Fruit fly (Drosophila melanogaster) whole organism, pupa: ENCODE data around the gene CG14043.

ENCODE experiments used
- CG10348 ChIP-seq: fragments of 200-800 bp; sonication (Bioruptor generic); IDR thresholded peaks from 2 replicates; pipeline ENCODE4 v1.3.6; 2022; ENCODE audit warnings: missing biosample characterization, missing genetic modification characterization
- CG12605 ChIP-seq: fragments of 200-800 bp; sonication (Bioruptor generic); IDR thresholded peaks from 2 replicates; pipeline ENCODE4 v1.3.6; 2022; ENCODE audit warnings: missing biosample characterization, missing genetic modification characterization
- CG13204 ChIP-seq: fragments of 200-800 bp; sonication (Bioruptor generic); optimal IDR thresholded peaks from 2 replicates; lab custom pipeline; 2018; ENCODE audit warnings: missing biosample characterization, mild to moderate bottlenecking, missing genetic modification characterization, moderate library complexity
- CG14655 ChIP-seq: fragments of 200-800 bp; sonication (Bioruptor generic); optimal IDR thresholded peaks from 3 replicates; lab custom pipeline; 2017; ENCODE audit warnings: mild to moderate bottlenecking, missing biosample characterization, missing genetic modification reagents, missing genetic modification characterization
- CG15710 ChIP-seq: fragments of 200-800 bp; sonication (Bioruptor generic); optimal IDR thresholded peaks from 2 replicates; lab custom pipeline; 2018; ENCODE audit warnings: missing biosample characterization, mild to moderate bottlenecking, missing genetic modification characterization, moderate library complexity
- CG17806 ChIP-seq: fragments of 200-800 bp; sonication (Bioruptor generic); optimal IDR thresholded peaks from 2 replicates; lab custom pipeline; 2018; ENCODE audit warnings: missing biosample characterization, mild to moderate bottlenecking, missing genetic modification characterization, moderate library complexity
- CG32121 ChIP-seq: fragments of 200-800 bp; sonication (Bioruptor generic); IDR thresholded peaks from 2 replicates; pipeline ENCODE4 v1.3.6; 2022; ENCODE audit warnings: missing biosample characterization, missing genetic modification characterization
- CG34367 ChIP-seq: fragments of 200-800 bp; sonication (Bioruptor generic); optimal IDR thresholded peaks from 2 replicates; lab custom pipeline; 2018; ENCODE audit warnings: missing biosample characterization, mild to moderate bottlenecking, missing genetic modification characterization
- CG4496 ChIP-seq: fragments of 200-800 bp; sonication (Bioruptor generic); IDR thresholded peaks from 3 replicates; pipeline ENCODE4 v1.3.6; 2022; ENCODE audit warnings: missing biosample characterization, missing genetic modification characterization
- CG8159 ChIP-seq: fragments of 200-800 bp; sonication (Bioruptor generic); optimal IDR thresholded peaks from 3 replicates; lab custom pipeline; 2018; ENCODE audit warnings: missing biosample characterization, mild to moderate bottlenecking, missing genetic modification characterization, moderate library complexity
- CG8301 ChIP-seq: fragments of 200-800 bp; sonication (Bioruptor generic); optimal IDR thresholded peaks from 2 replicates; lab custom pipeline; 2018; ENCODE audit warnings: missing biosample characterization, mild to moderate bottlenecking, missing genetic modification characterization
- CG9948 ChIP-seq: fragments of 200-800 bp; sonication (Bioruptor generic); optimal IDR thresholded peaks from 2 replicates; lab custom pipeline; 2018; ENCODE audit warnings: missing biosample characterization, mild to moderate bottlenecking, missing genetic modification characterization, moderate library complexity
- D1 ChIP-seq: fragments of 200-800 bp; sonication (Bioruptor generic); optimal IDR thresholded peaks from 2 replicates; lab custom pipeline; 2018; ENCODE audit warnings: missing biosample characterization, mild to moderate bottlenecking, missing genetic modification characterization, moderate library complexity
- EcR ChIP-seq: fragments of 200-800 bp; sonication (Bioruptor generic); optimal IDR thresholded peaks from 3 replicates; lab custom pipeline; 2019; ENCODE audit warnings: missing biosample characterization, missing genetic modification characterization, mild to moderate bottlenecking, moderate library complexity, missing genetic modification reagents
- Ets98B ChIP-seq: fragments of 200-800 bp; sonication (Bioruptor generic); IDR thresholded peaks from 2 replicates; pipeline ENCODE4 v1.3.6; 2022; ENCODE audit warnings: missing biosample characterization, missing genetic modification characterization
- Pif1A ChIP-seq: fragments of 200-800 bp; sonication (Bioruptor generic); optimal IDR thresholded peaks from 3 replicates; lab custom pipeline; 2016; ENCODE audit warnings: missing biosample characterization, missing genetic modification characterization
- Pif1B ChIP-seq: fragments of 200-800 bp; sonication (Bioruptor generic); optimal IDR thresholded peaks from 3 replicates; lab custom pipeline; 2016; ENCODE audit warnings: missing biosample characterization, missing genetic modification characterization
- Snoo ChIP-seq: fragments of 200-800 bp; sonication (Bioruptor generic); optimal IDR thresholded peaks from 3 replicates; lab custom pipeline; 2017; ENCODE audit warnings: missing biosample characterization, mild to moderate bottlenecking, missing genetic modification characterization, inconsistent platforms
- fd96Ca ChIP-seq: fragments of 200-800 bp; sonication (Bioruptor generic); IDR thresholded peaks from 3 replicates; pipeline ENCODE4 v1.3.6; 2022; ENCODE audit warnings: missing biosample characterization, missing genetic modification characterization
- gl ChIP-seq: fragments of 200-800 bp; sonication (Bioruptor generic); optimal IDR thresholded peaks from 2 replicates; lab custom pipeline; 2018; ENCODE audit warnings: missing biosample characterization, mild to moderate bottlenecking, missing genetic modification characterization
- rn ChIP-seq: fragments of 200-800 bp; sonication (Bioruptor generic); IDR thresholded peaks from 2 replicates; pipeline ENCODE4 v1.3.6; 2022; ENCODE audit warnings: missing biosample characterization, missing genetic modification characterization

Gene CG14043

DNA sequence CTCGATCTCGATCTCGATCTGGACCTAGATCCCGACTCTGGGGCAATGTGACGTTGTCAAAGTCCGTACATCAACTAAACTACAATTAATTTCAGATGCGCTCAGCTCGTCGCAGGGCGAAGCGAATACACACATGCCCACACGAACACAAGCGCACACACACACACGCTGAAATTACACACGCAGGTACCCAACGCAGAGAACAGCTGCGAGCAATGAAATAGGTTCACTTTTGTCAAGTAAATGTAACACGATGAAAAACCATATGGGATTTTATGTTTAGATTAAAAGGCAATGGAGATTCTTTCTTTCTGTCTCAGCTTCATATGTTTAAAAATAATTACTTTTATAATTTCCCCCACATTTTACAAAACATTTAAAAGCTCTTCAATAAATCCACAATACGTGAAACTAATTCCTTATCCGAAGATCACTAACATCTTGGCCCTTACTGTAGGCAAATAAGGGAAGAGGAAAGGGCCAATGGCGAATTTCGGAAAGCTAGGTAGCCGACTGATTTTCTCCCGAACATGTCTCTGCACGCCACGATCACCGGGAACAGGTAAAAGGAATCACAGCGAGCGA lies 28.9 kb downstream of the CG14043 start:
- TF ChIP-seq EcR (peak; percentile 47), CG9948 (tag; lab: Kevin White, UChicago) (peak; percentile 87), Ets98B (peak; percentile 66), CG15710 (peak; percentile 93), CG13204 (GFP tag; lab: Kevin White, UChicago) (peak; percentile 83), CG4496 (GFP tag; lab: Robert Waterston, UW) (peak; percentile 63), D1 (peak; percentile 85), Snoo (tag; lab: Kevin White, UChicago) (peak; percentile 73), CG8159 (peak; percentile 91), CG14655 (GFP tag; lab: Kevin White, UChicago) (peak; percentile 84), CG8301 (tag; lab: Kevin White, UChicago) (peak; percentile 70), fd96Ca (peak; percentile 69), Pif1B (GFP tag; lab: Kevin White, UChicago) (peak; percentile 85), CG10348 (no peak), rn (GFP tag; lab: Robert Waterston, UW) (0 out of 2 replicates have a peak, but pooled peaks have one; percentile 7), CG32121 (GFP tag; lab: Robert Waterston, UW) (peak; percentile 32), CG17806 (tag; lab: Kevin White, UChicago) (peak; percentile 83), Pif1A (GFP tag; lab: Kevin White, UChicago) (peak; percentile 87), CG34367 (tag; lab: Kevin White, UChicago) (peak; percentile 85), gl (tag; lab: Kevin White, UChicago) (peak; percentile 66), CG12605 (peak; percentile 59; the same call in 1 of the 2 replicates)

DNA sequence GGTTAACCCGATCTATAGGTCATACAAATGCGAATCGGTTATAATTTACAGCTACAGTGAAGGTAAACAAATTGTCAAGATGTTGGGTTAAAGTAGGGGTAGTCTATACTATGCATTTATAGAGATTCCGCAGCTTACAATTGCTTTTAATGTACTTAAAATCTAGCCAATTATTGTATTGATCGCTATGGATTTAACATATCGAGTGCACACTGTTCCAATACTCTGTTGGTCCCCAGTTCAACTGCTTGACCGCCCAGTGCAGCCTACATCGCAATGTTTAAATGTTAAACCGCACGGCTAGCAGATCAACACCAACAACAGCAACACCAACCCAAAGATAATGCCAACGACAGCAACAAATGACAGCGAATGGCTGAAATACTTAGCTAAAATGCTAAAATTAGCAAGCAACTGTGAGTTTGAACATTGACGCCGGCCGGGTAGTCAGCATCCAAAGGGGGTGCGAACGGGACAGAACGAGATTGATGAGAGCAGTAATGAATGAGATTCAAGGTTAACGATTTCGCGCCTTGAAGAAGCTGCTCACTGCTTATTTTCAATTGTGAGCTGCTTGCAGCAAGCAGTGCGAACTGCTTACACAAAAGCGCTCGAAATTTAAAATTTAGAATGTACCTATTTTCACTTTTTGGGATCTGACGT lies 29.5 kb downstream of the CG14043 start:
- TF ChIP-seq Snoo (tag; lab: Kevin White, UChicago) (no peak), CG32121 (GFP tag; lab: Robert Waterston, UW) (peak; percentile 33; the same call in 1 of the 2 replicates), CG34367 (tag; lab: Kevin White, UChicago) (no peak), D1 (no peak), Ets98B (peak; percentile 59), CG4496 (GFP tag; lab: Robert Waterston, UW) (peak; percentile 70), CG8159 (no peak), Pif1A (GFP tag; lab: Kevin White, UChicago) (no peak), CG17806 (tag; lab: Kevin White, UChicago) (no peak), fd96Ca (peak; percentile 60; the same call in 2 of the 3 replicates), CG10348 (peak; percentile 42), CG15710 (no peak), rn (GFP tag; lab: Robert Waterston, UW) (peak; percentile 41; the same call in 1 of the 2 replicates), CG9948 (tag; lab: Kevin White, UChicago) (no peak), EcR (no peak), CG14655 (GFP tag; lab: Kevin White, UChicago) (no peak), Pif1B (GFP tag; lab: Kevin White, UChicago) (no peak), gl (tag; lab: Kevin White, UChicago) (no peak), CG8301 (tag; lab: Kevin White, UChicago) (no peak)

- TF ChIP-seq Pif1A (GFP tag; lab: Kevin White, UChicago) = no peak
- TF ChIP-seq gl (tag; lab: Kevin White, UChicago) = no peak
- no peak for TF ChIP-seq Ets98B
- no peak for TF ChIP-seq CG9948 (tag; lab: Kevin White, UChicago)
- TF ChIP-seq CG17806 (tag; lab: Kevin White, UChicago) = no peak
- TF ChIP-seq CG8159 = no peak
- no peak for TF ChIP-seq CG34367 (tag; lab: Kevin White, UChicago)
- TF ChIP-seq CG14655 (GFP tag; lab: Kevin White, UChicago) = no peak
- TF ChIP-seq fd96Ca = no peak
Observed at dm6 chr2L:5001582-5001929, 30.1 kb downstream of the CG14043 start.

DNA sequence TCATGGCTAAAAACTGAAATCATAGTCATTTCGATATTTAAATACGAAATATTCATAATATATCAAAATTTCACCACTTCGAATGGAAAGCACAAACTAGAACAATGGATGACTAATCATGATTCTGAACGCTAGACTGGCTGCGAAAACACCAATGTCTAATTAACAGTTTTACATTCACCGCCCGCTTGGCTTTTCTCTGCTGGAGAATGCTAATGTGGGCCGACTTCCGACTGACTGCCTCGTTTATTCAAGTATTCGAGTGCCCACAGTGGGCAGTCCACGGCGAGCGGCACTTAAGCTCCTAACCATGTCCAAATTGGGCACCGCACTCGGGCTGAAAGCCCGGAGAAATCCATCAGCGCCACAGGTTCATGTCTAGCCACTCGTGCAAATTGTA lies 30.5 kb downstream of the CG14043 start:
- TF ChIP-seq fd96Ca (no peak), CG9948 (tag; lab: Kevin White, UChicago) (no peak), Pif1B (GFP tag; lab: Kevin White, UChicago) (no peak), gl (tag; lab: Kevin White, UChicago) (no peak), CG10348 (no peak), D1 (no peak), CG4496 (GFP tag; lab: Robert Waterston, UW) (no peak)

dm6 chr2L:5002711-5003402 lies 31.4 kb downstream of the CG14043 start:
- TF ChIP-seq fd96Ca (peak; percentile 57; the same call in 1 of the 3 replicates), CG12605 (peak; percentile 60; the same call in 1 of the 2 replicates), CG4496 (GFP tag; lab: Robert Waterston, UW) (peak; percentile 65; the same call in 2 of the 3 replicates), rn (GFP tag; lab: Robert Waterston, UW) (no peak), CG15710 (peak; percentile 15), D1 (no peak), CG34367 (tag; lab: Kevin White, UChicago) (no peak), Pif1A (GFP tag; lab: Kevin White, UChicago) (peak; percentile 34), Ets98B (peak; percentile 75), CG8301 (tag; lab: Kevin White, UChicago) (peak; percentile 16), CG8159 (no peak), CG32121 (GFP tag; lab: Robert Waterston, UW) (peak; percentile 49; the same call in 1 of the 2 replicates), CG10348 (no peak), gl (tag; lab: Kevin White, UChicago) (no peak), CG17806 (tag; lab: Kevin White, UChicago) (no peak), CG13204 (GFP tag; lab: Kevin White, UChicago) (no peak), CG9948 (tag; lab: Kevin White, UChicago) (no peak), CG14655 (GFP tag; lab: Kevin White, UChicago) (peak; percentile 45), EcR (no peak), Snoo (tag; lab: Kevin White, UChicago) (no peak)
